Fruit fly (Drosophila melanogaster) whole organism, embryonic: Measurements from ENCODE around the gene Dlip2.

Experiments used
- Ada2b ChIP-seq: fragments of 200-800 bp; sonication (Bioruptor generic); IDR thresholded peaks from 2 replicates; pipeline ENCODE4 v1.3.6; 2022; ENCODE audit warnings: missing biosample characterization, missing genetic modification characterization
- Bgb ChIP-seq: fragments of 200-800 bp; sonication (Bioruptor generic); IDR thresholded peaks from 2 replicates; pipeline ENCODE4 v1.3.6; 2022; ENCODE audit warnings: missing biosample characterization, missing genetic modification characterization; ENCODE audit not compliant: partially characterized antibody
- Bteb2 ChIP-seq: fragments of 200-800 bp; sonication (Bioruptor generic); optimal IDR thresholded peaks from 2 replicates; lab custom pipeline; 2016; ENCODE audit warnings: missing biosample characterization, missing genetic modification characterization
- CG1024 ChIP-seq: fragments of 200-800 bp; sonication (Bioruptor generic); IDR thresholded peaks from 2 replicates; pipeline ENCODE4 v1.3.6; 2022; ENCODE audit warnings: missing biosample characterization, missing genetic modification characterization
- CG10267 ChIP-seq: fragments of 200-800 bp; sonication (Bioruptor generic); optimal IDR thresholded peaks from 2 replicates; lab custom pipeline; 2018; ENCODE audit warnings: missing biosample characterization, mild to moderate bottlenecking, missing genetic modification characterization, moderate library complexity
- CG10274 ChIP-seq: fragments of 200-800 bp; sonication (Bioruptor generic); optimal IDR thresholded peaks from 3 replicates; lab custom pipeline; 2017; ENCODE audit warnings: missing biosample characterization, mild to moderate bottlenecking, missing genetic modification characterization
- CG12299 ChIP-seq: fragments of 200-800 bp; sonication (Bioruptor generic); optimal IDR thresholded peaks from 2 replicates; lab custom pipeline; 2018; ENCODE audit warnings: missing biosample characterization, mild to moderate bottlenecking, missing genetic modification characterization
- CG14441 ChIP-seq: fragments of 200-800 bp; sonication (Bioruptor generic); IDR thresholded peaks from 2 replicates; pipeline ENCODE4 v1.3.6; 2022; ENCODE audit warnings: missing biosample characterization, missing genetic modification characterization
- CG18262 ChIP-seq: fragments of 200-800 bp; optimal IDR thresholded peaks from 3 replicates; lab custom pipeline; 2019; ENCODE audit warnings: missing biosample characterization, mild to moderate bottlenecking, missing genetic modification characterization, moderate library complexity
- CG1832 ChIP-seq: fragments of 200-800 bp; sonication (Bioruptor generic); optimal IDR thresholded peaks from 2 replicates; lab custom pipeline; 2017; ENCODE audit warnings: missing biosample characterization, mild to moderate bottlenecking, missing genetic modification characterization, inconsistent platforms
- CG32532 ChIP-seq: fragments of 200-800 bp; sonication (Bioruptor generic); IDR thresholded peaks from 2 replicates; pipeline ENCODE4 v1.3.6; 2022; ENCODE audit warnings: missing biosample characterization, missing genetic modification characterization
- CG33213 ChIP-seq: fragments of 200-800 bp; sonication (Bioruptor generic); optimal IDR thresholded peaks from 3 replicates; lab custom pipeline; 2016; ENCODE audit warnings: missing biosample characterization, missing genetic modification characterization
- CG33557 ChIP-seq: fragments of 200-800 bp; sonication (Bioruptor generic); optimal IDR thresholded peaks from 2 replicates; lab custom pipeline; 2019; ENCODE audit warnings: missing biosample characterization, mild to moderate bottlenecking, missing genetic modification characterization, moderate library complexity
- CG3847 ChIP-seq: fragments of 200-800 bp; sonication (Bioruptor generic); IDR thresholded peaks from 2 replicates; pipeline ENCODE4 v1.3.6; 2022; ENCODE audit warnings: missing biosample characterization, missing genetic modification characterization
- CG4328 ChIP-seq: fragments of 200-800 bp; sonication (Bioruptor generic); optimal IDR thresholded peaks from 3 replicates; lab custom pipeline; 2017; ENCODE audit warnings: missing biosample characterization, missing genetic modification reagents, missing genetic modification characterization
- CG4424 ChIP-seq: fragments of 200-800 bp; sonication (Bioruptor generic); optimal IDR thresholded peaks from 3 replicates; lab custom pipeline; 2016; ENCODE audit warnings: missing biosample characterization, missing genetic modification characterization
- CG4707 ChIP-seq: fragments of 200-800 bp; sonication (Bioruptor generic); optimal IDR thresholded peaks from 2 replicates; lab custom pipeline; 2018; ENCODE audit warnings: missing biosample characterization, mild to moderate bottlenecking, missing genetic modification characterization, moderate library complexity
- CG6175 ChIP-seq: fragments of 200-800 bp; sonication (Bioruptor generic); IDR thresholded peaks from 3 replicates; pipeline ENCODE4 v1.3.6; 2022; ENCODE audit warnings: missing biosample characterization, missing genetic modification characterization
- CG6254 ChIP-seq: fragments of 200-800 bp; sonication (Bioruptor generic); optimal IDR thresholded peaks from 3 replicates; lab custom pipeline; 2017; ENCODE audit warnings: mild to moderate bottlenecking, missing biosample characterization, missing genetic modification reagents, missing genetic modification characterization
- CG6791 ChIP-seq: fragments of 200-800 bp; sonication (Bioruptor generic); IDR thresholded peaks from 3 replicates; pipeline ENCODE4 v1.3.6; 2022; ENCODE audit warnings: missing biosample characterization, missing genetic modification characterization; ENCODE audit not compliant: partially characterized antibody
- CG7745 ChIP-seq: fragments of 200-800 bp; sonication (Bioruptor generic); optimal IDR thresholded peaks from 2 replicates; lab custom pipeline; 2018; ENCODE audit warnings: missing biosample characterization, mild to moderate bottlenecking, missing genetic modification characterization, moderate library complexity
- CG9215 ChIP-seq: fragments of 200-800 bp; sonication (Bioruptor generic); IDR thresholded peaks from 2 replicates; pipeline ENCODE4 v1.3.6; 2022; ENCODE audit warnings: missing biosample characterization, missing genetic modification characterization
- E2f2 ChIP-seq: fragments of 200-800 bp; sonication (Bioruptor generic); IDR thresholded peaks from 2 replicates; pipeline ENCODE4 v1.3.6; 2022; ENCODE audit warnings: missing biosample characterization, missing genetic modification characterization
- Ets65A ChIP-seq: fragments of 200-800 bp; sonication (Bioruptor generic); peaks from one replicate; lab custom pipeline; 2016; ENCODE audit warnings: missing biosample characterization, missing genetic modification characterization
- HLH4C ChIP-seq: fragments of 200-800 bp; sonication (Bioruptor generic); IDR thresholded peaks from 3 replicates; pipeline ENCODE4 v1.3.6; 2022; ENCODE audit warnings: missing biosample characterization, missing genetic modification characterization; ENCODE audit not compliant: partially characterized antibody
- Hr39 ChIP-seq: fragments of >200 bp; optimal IDR thresholded peaks from 2 replicates; lab custom pipeline; 2017
- NC2α ChIP-seq: fragments of 200-800 bp; sonication (Bioruptor generic); optimal IDR thresholded peaks from 2 replicates; lab custom pipeline; 2016; ENCODE audit warnings: missing biosample characterization, missing genetic modification characterization
- NC2β ChIP-seq: fragments of 200-800 bp; sonication (Bioruptor generic); optimal IDR thresholded peaks from 2 replicates; lab custom pipeline; 2016; ENCODE audit warnings: missing biosample characterization, missing genetic modification characterization
- NfI ChIP-seq: fragments of 200-800 bp; sonication (Bioruptor generic); optimal IDR thresholded peaks from 3 replicates; lab custom pipeline; 2018; ENCODE audit warnings: missing biosample characterization, mild to moderate bottlenecking, missing genetic modification characterization, moderate library complexity
- Rfx ChIP-seq: fragments of 200-800 bp; sonication (Bioruptor generic); IDR thresholded peaks from 2 replicates; pipeline ENCODE4 v1.3.6; 2022; ENCODE audit warnings: missing biosample characterization, missing genetic modification characterization
- Spps ChIP-seq: fragments of 200-800 bp; sonication (Bioruptor generic); optimal IDR thresholded peaks from 2 replicates; lab custom pipeline; 2018; ENCODE audit warnings: missing biosample characterization, mild to moderate bottlenecking, missing genetic modification characterization
- Sry-β ChIP-seq: fragments of 200-800 bp; sonication (Bioruptor generic); optimal IDR thresholded peaks from 2 replicates; lab custom pipeline; 2018; ENCODE audit warnings: missing biosample characterization, mild to moderate bottlenecking, missing genetic modification characterization, moderate library complexity
- Stat92E ChIP-seq, 3 experiments: fragments of >200 bp in 2 of 3; fragments of 200-800 bp in 1 of 3; sonication (Bioruptor generic) in 1 of 3; optimal IDR thresholded peaks; 2 replicates each; lab custom pipeline; 2017 to 2019; ENCODE audit warnings: missing biosample characterization in 3 of 3, missing genetic modification characterization in 3 of 3, mild to moderate bottlenecking in 1 of 3, moderate library complexity in 1 of 3
- chn ChIP-seq: fragments of 200-800 bp; sonication (Bioruptor generic); optimal IDR thresholded peaks from 2 replicates; lab custom pipeline; 2016; ENCODE audit warnings: missing biosample characterization, missing genetic modification characterization
- corto ChIP-seq: fragments of 200-800 bp; sonication (Bioruptor generic); optimal IDR thresholded peaks from 2 replicates; lab custom pipeline; 2016; ENCODE audit warnings: missing biosample characterization, mild to moderate bottlenecking, missing genetic modification characterization, moderate library complexity
- crp ChIP-seq, 2 experiments: fragments of 200-800 bp; sonication (Bioruptor generic); optimal IDR thresholded peaks; 2 replicates in 1 of 2; 3 replicates in 1 of 2; lab custom pipeline; 2017; ENCODE audit warnings: missing biosample characterization in 2 of 2, missing genetic modification characterization in 2 of 2, mild to moderate bottlenecking in 1 of 2, moderate library complexity in 1 of 2
- en ChIP-seq: fragments of 200-800 bp; sonication (Bioruptor generic); optimal IDR thresholded peaks from 2 replicates; lab custom pipeline; 2016; ENCODE audit warnings: missing biosample characterization, missing genetic modification characterization
- eyg ChIP-seq: fragments of 200-800 bp; sonication (Bioruptor generic); optimal IDR thresholded peaks from 3 replicates; lab custom pipeline; 2016; ENCODE audit warnings: missing biosample characterization, missing genetic modification characterization
- gfzf ChIP-seq: fragments of 200-800 bp; sonication (Bioruptor generic); optimal IDR thresholded peaks from 2 replicates; lab custom pipeline; 2016; ENCODE audit warnings: missing biosample characterization, mild to moderate bottlenecking, missing genetic modification characterization, moderate library complexity
- jigr1 ChIP-seq: fragments of 200-800 bp; sonication (Bioruptor generic); IDR thresholded peaks from 3 replicates; pipeline ENCODE4 v1.3.6; 2022; ENCODE audit warnings: missing biosample characterization, missing genetic modification characterization
- mirr ChIP-seq: fragments of 200-800 bp; sonication (Bioruptor generic); optimal IDR thresholded peaks from 3 replicates; lab custom pipeline; 2018; ENCODE audit warnings: missing biosample characterization, mild to moderate bottlenecking, missing genetic modification characterization
- oc ChIP-seq: fragments of 200-800 bp; sonication (Bioruptor generic); optimal IDR thresholded peaks from 2 replicates; lab custom pipeline; 2018; ENCODE audit warnings: missing biosample characterization, mild to moderate bottlenecking, missing genetic modification characterization, moderate library complexity
- rib ChIP-seq: fragments of 200-800 bp; sonication (Bioruptor generic); IDR thresholded peaks from 2 replicates; pipeline ENCODE4 v1.3.6; 2022; ENCODE audit warnings: missing biosample characterization, missing genetic modification characterization
- sens ChIP-seq: fragments of 200-800 bp; sonication (Bioruptor generic); peaks from one replicate; lab custom pipeline; 2016; ENCODE audit warnings: missing biosample characterization, missing genetic modification characterization
- sim ChIP-seq: fragments of 200-800 bp; sonication (Bioruptor generic); IDR thresholded peaks from 2 replicates; pipeline ENCODE4 v1.3.6; 2022; ENCODE audit warnings: missing biosample characterization, missing genetic modification characterization
- sisA ChIP-seq: fragments of 200-800 bp; sonication (Bioruptor generic); IDR thresholded peaks from 2 replicates; pipeline ENCODE4 v1.3.6; 2022; ENCODE audit warnings: missing biosample characterization, missing genetic modification characterization
- sr ChIP-seq: fragments of 200-800 bp; sonication (Bioruptor generic); IDR thresholded peaks from 3 replicates; pipeline ENCODE4 v1.3.6; 2022; ENCODE audit warnings: missing biosample characterization, missing genetic modification characterization
- ttk ChIP-seq: fragments of 200-800 bp; sonication (Bioruptor generic); IDR thresholded peaks from 2 replicates; pipeline ENCODE4 v2.1.2; 2022; ENCODE audit warnings: missing biosample characterization, missing genetic modification characterization
- usp ChIP-seq: fragments of >200 bp; optimal IDR thresholded peaks from 2 replicates; lab custom pipeline; 2017; ENCODE audit warnings: missing biosample characterization, missing genetic modification characterization
- wek ChIP-seq: fragments of 200-800 bp; sonication (Bioruptor generic); optimal IDR thresholded peaks from 3 replicates; lab custom pipeline; 2018; ENCODE audit warnings: missing biosample characterization, mild to moderate bottlenecking, missing genetic modification characterization, moderate library complexity
- wor ChIP-seq: fragments of 200-800 bp; sonication (Bioruptor generic); IDR thresholded peaks from 2 replicates; pipeline ENCODE4 v1.3.6; 2022; ENCODE audit warnings: missing biosample characterization, missing genetic modification characterization

Gene Dlip2

dm6 chr3R:4649880-4650493, 4.5 kb upstream of the Dlip2 start (continued):
- TF ChIP-seq Stat92E (GFP tag; optimal IDR thresholded peaks at IDR 0.05; lab: Kevin White, UChicago) (no peak), CG18262 (tag; lab: Kevin White, UChicago) (no peak), NfI (GFP tag; lab: Kevin White, UChicago) (no peak), oc (tag; lab: Kevin White, UChicago) (no peak), Hr39 (lab: Kevin White, UChicago) (no peak), CG10267 (no peak), Ets65A (GFP tag; lab: Kevin White, UChicago) (no peak), wor (GFP tag; lab: Robert Waterston, UW) (no peak), E2f2 (GFP tag; lab: Robert Waterston, UW) (no peak), Ada2b (no peak), sr (GFP tag; lab: Robert Waterston, UW) (peak; percentile 85), Bgb (GFP tag; lab: Robert Waterston, UW) (no peak), Bteb2 (GFP tag; lab: Kevin White, UChicago) (no peak), CG1832 (peak; percentile 43), NC2α (no peak), CG10274 (GFP tag; lab: Kevin White, UChicago) (no peak), CG4328 (no peak), corto (GFP tag; lab: Kevin White, UChicago) (no peak), CG4424 (GFP tag; lab: Kevin White, UChicago) (no peak), Rfx (peak; percentile 16; the same call in 1 of the 2 replicates), CG33557 (GFP tag; lab: Kevin White, UChicago) (no peak), sens (no peak), Sry-β (GFP tag; lab: Kevin White, UChicago) (no peak), CG9215 (GFP tag; lab: Robert Waterston, UW) (no peak), Spps (tag; lab: Kevin White, UChicago) (no peak), CG6254 (GFP tag; lab: Kevin White, UChicago) (no peak), CG14441 (GFP tag; lab: Robert Waterston, UW) (no peak), CG12299 (tag; lab: Kevin White, UChicago) (no peak), gfzf (GFP tag; lab: Kevin White, UChicago) (no peak), CG7745 (no peak), rib (GFP tag; lab: Robert Waterston, UW) (0 out of 2 replicates have a peak, but pooled peaks have one; percentile 30), sim (GFP tag; lab: Robert Waterston, UW) (no peak), ttk (GFP tag; lab: Robert Waterston, UW) (no peak), CG6791 (GFP tag; lab: Robert Waterston, UW) (no peak), CG4707 (GFP tag; lab: Kevin White, UChicago) (no peak), CG3847 (GFP tag; lab: Robert Waterston, UW) (no peak), HLH4C (no peak), CG32532 (GFP tag; lab: Robert Waterston, UW) (peak; percentile 16; the same call in 1 of the 2 replicates), en (GFP tag; lab: Kevin White, UChicago) (no peak), NC2β (GFP tag; lab: Kevin White, UChicago) (no peak), chn (GFP tag; lab: Kevin White, UChicago) (no peak), eyg (GFP tag; lab: Kevin White, UChicago) (no peak), mirr (GFP tag; lab: Kevin White, UChicago) (peak; percentile 2), sisA (GFP tag; lab: Robert Waterston, UW) (no peak), CG1024 (GFP tag; lab: Robert Waterston, UW) (no peak), wek (GFP tag; lab: Kevin White, UChicago) (no peak), jigr1 (GFP tag; lab: Robert Waterston, UW) (no peak), CG33213 (GFP tag; lab: Kevin White, UChicago) (no peak), crp (GFP tag; optimal IDR thresholded peaks at IDR 0.05; lab: Kevin White, UChicago) (no peak), usp (GFP tag; lab: Kevin White, UChicago) (no peak), CG6175 (GFP tag; lab: Robert Waterston, UW) (no peak)
